Worm (Caenorhabditis elegans): ENCODE measurements around the gene hpa-1.

DNA sequence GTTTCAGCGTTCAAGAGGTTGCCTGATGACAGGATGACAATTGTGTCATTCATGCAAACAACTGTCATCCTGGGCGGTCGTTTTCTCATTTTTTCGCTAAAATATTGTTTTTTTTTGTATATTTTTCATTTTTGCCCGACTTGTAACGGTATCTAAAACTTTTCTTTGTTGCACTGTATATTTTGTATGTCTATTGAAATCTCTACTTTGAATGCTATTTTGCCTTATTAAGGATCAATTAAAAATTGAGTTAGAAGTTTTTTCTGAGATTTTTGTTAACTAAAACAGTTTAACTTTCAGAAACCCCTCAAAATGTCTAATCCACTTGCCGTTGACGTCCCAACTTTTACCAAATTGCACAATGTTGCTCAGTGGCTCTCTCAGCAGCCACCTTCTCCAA, 45.0 kb upstream of the hpa-1 start, which contains the start of gene ccch-2:
- no peak for TF ChIP-seq attf-5 (GFP tag; optimal IDR thresholded peaks at IDR 0.05)
- no peak for TF ChIP-seq F39B2.1 (GFP tag; IDR thresholded peaks at IDR 0.05)
- no peak for TF ChIP-seq pha-4 (tag; optimal IDR thresholded peaks at IDR 0.05)
- TF ChIP-seq ama-1 (optimal IDR thresholded peaks at IDR 0.05): no peak
- TF ChIP-seq ama-1 (GFP tag; optimal IDR thresholded peaks at IDR 0.05): no peak
- no peak for TF ChIP-seq F49E8.2 (tag; optimal IDR thresholded peaks at IDR 0.05; ENCODE audit: insufficient read depth)
- TF ChIP-seq mel-28 (tag; optimal IDR thresholded peaks at IDR 0.05; ENCODE audit: borderline replicate concordance): no peak
- TF ChIP-seq pbrm-1 (GFP tag; IDR thresholded peaks at IDR 0.05): no peak
- TF ChIP-seq madf-3 (GFP tag; IDR thresholded peaks at IDR 0.05): no peak
- TF ChIP-seq ceh-100 (GFP tag; IDR thresholded peaks at IDR 0.05): no peak
- TF ChIP-seq sea-2 (GFP tag; IDR thresholded peaks at IDR 0.05): no peak
- TF ChIP-seq Y79H2A.3 (GFP tag; conservative IDR thresholded peaks at IDR 0.05): no peak
- TF ChIP-seq hsf-1 (GFP tag; IDR thresholded peaks at IDR 0.05): no peak
